Fruit fly (Drosophila melanogaster) whole organism, adult: Measurements from ENCODE around the gene Stt3B.

ENCODE experiments used
- CG12768 ChIP-seq: fragments of 200-800 bp; sonication (Bioruptor generic); optimal IDR thresholded peaks from 2 replicates; lab custom pipeline; 2017; ENCODE audit warnings: missing biosample characterization, missing genetic modification characterization, mild to moderate bottlenecking, moderate library complexity, missing genetic modification reagents
- CG14711 ChIP-seq: fragments of 200-800 bp; sonication (Bioruptor generic); optimal IDR thresholded peaks from 2 replicates; lab custom pipeline; 2018; ENCODE audit warnings: missing biosample characterization, mild to moderate bottlenecking, missing genetic modification characterization, moderate library complexity
- CG1620 ChIP-seq: fragments of 200-800 bp; sonication (Bioruptor generic); optimal IDR thresholded peaks from 2 replicates; lab custom pipeline; 2016; ENCODE audit warnings: missing biosample characterization, missing genetic modification characterization
- CG33017 ChIP-seq: fragments of 200-800 bp; sonication (Bioruptor generic); optimal IDR thresholded peaks from 2 replicates; lab custom pipeline; 2018; ENCODE audit warnings: missing biosample characterization, mild to moderate bottlenecking, missing genetic modification characterization, moderate library complexity
- CG5204 ChIP-seq: fragments of 200-800 bp; sonication (Bioruptor generic); optimal IDR thresholded peaks from 2 replicates; lab custom pipeline; 2016; ENCODE audit warnings: missing biosample characterization, missing genetic modification characterization
- CG7045 ChIP-seq: fragments of 200-800 bp; sonication (Bioruptor generic); optimal IDR thresholded peaks from 2 replicates; lab custom pipeline; 2017; ENCODE audit warnings: missing biosample characterization, mild to moderate bottlenecking, missing genetic modification characterization
- Crg-1 ChIP-seq: fragments of 200-800 bp; sonication (Bioruptor generic); optimal IDR thresholded peaks from 2 replicates; lab custom pipeline; 2016; ENCODE audit warnings: missing biosample characterization, missing genetic modification characterization
- Hr96 ChIP-seq: fragments of 200-800 bp; sonication (Bioruptor generic); optimal IDR thresholded peaks from 2 replicates; lab custom pipeline; 2016; ENCODE audit warnings: missing biosample characterization, missing genetic modification characterization
- Mnt ChIP-seq: fragments of 200-800 bp; sonication (Bioruptor generic); optimal IDR thresholded peaks from 2 replicates; lab custom pipeline; 2016; ENCODE audit warnings: missing biosample characterization, mild to moderate bottlenecking, missing genetic modification characterization
- bab1 ChIP-seq: fragments of 200-800 bp; sonication (Bioruptor generic); optimal IDR thresholded peaks from 3 replicates; lab custom pipeline; 2019; ENCODE audit warnings: missing biosample characterization, mild to moderate bottlenecking, missing genetic modification characterization, moderate library complexity
- cic ChIP-seq: fragments of 200-800 bp; sonication (Bioruptor generic); optimal IDR thresholded peaks from 2 replicates; lab custom pipeline; 2017; ENCODE audit warnings: missing biosample characterization, mild to moderate bottlenecking, missing genetic modification characterization, moderate library complexity
- kay ChIP-seq: fragments of 200-800 bp; sonication (Bioruptor generic); peaks from one replicate; lab custom pipeline; 2016; ENCODE audit warnings: missing biosample characterization, missing genetic modification characterization, borderline replicate concordance
- tj ChIP-seq: fragments of 200-800 bp; sonication (Bioruptor generic); optimal IDR thresholded peaks from 3 replicates; lab custom pipeline; 2017; ENCODE audit warnings: missing biosample characterization, mild to moderate bottlenecking, missing genetic modification characterization, moderate library complexity
- toe ChIP-seq: fragments of 200-800 bp; sonication (Bioruptor generic); optimal IDR thresholded peaks from 2 replicates; lab custom pipeline; 2016; ENCODE audit warnings: missing biosample characterization, missing genetic modification characterization

DNA sequence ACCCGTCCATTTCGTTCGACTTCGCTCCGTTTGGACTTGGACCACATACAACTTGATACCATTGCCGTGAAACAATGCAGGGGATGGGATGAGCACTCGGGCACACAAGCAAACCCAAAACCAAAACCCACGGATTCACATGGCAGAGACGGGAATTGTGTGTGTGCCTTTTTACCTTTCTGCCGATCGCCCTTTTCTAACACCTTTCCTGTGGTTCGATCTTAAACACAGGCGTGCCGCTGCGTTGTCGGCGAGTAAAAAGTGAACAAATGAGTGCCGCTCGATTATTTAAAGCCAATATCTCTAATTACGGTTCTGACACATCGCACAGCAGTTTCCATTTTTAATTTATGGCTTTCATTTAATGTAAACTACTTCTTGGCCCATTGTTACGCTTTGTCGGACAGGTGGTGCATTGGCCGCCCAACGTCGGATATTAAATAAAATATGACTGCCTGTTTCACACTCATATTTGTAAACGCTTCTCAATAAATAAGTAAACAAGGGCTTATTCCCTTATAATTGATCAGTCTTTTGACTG, 7.9 kb upstream of the Stt3B start:
- no peak for TF ChIP-seq tj
- TF ChIP-seq kay (GFP tag; lab: Kevin White, UChicago), result no peak
- TF ChIP-seq CG33017 (tag; lab: Kevin White, UChicago), result no peak
- no peak for TF ChIP-seq toe (GFP tag; lab: Kevin White, UChicago)
- no peak for TF ChIP-seq CG12768 (GFP tag; lab: Kevin White, UChicago)
- TF ChIP-seq CG14711 (tag; lab: Kevin White, UChicago), result no peak
- TF ChIP-seq Hr96, result no peak
- TF ChIP-seq CG1620 (GFP tag; lab: Kevin White, UChicago), result no peak
- TF ChIP-seq Mnt (GFP tag; lab: Kevin White, UChicago), result no peak
- TF ChIP-seq CG5204 (GFP tag; lab: Kevin White, UChicago), result no peak
- TF ChIP-seq cic (GFP tag; lab: Kevin White, UChicago), result no peak
- no peak for TF ChIP-seq Crg-1 (GFP tag; lab: Kevin White, UChicago)
- no peak for TF ChIP-seq bab1 (GFP tag; lab: Kevin White, UChicago)
- TF ChIP-seq CG7045, result no peak
